Worm (Caenorhabditis elegans): ENCODE results near the gene aqp-8.

aqp-8 gene

ce11 chrX:4664649-4665048, 40.1 kb downstream of the aqp-8 start:
- TF ChIP-seq lin-32 (GFP tag; optimal IDR thresholded peaks at IDR 0.05) (no peak), cnd-1 (tag; optimal IDR thresholded peaks at IDR 0.05) (no peak)

- TF ChIP-seq ham-2 (GFP tag; optimal IDR thresholded peaks at IDR 0.05) (no peak), unc-39 (tag; optimal IDR thresholded peaks at IDR 0.05) (no peak), elt-3 (tag; optimal IDR thresholded peaks at IDR 0.05) (peak; percentile 14)
Measured at ce11 chrX:4662964-4663684, 41.7 kb downstream of the aqp-8 start.

- TF ChIP-seq ceh-39 (tag; optimal IDR thresholded peaks at IDR 0.05) = no peak
- no peak for TF ChIP-seq M03D4.4 (tag; optimal IDR thresholded peaks at IDR 0.05)
- TF ChIP-seq ceh-83 (GFP tag; optimal IDR thresholded peaks at IDR 0.05) = no peak
- no peak for TF ChIP-seq tbx-8 (GFP tag; optimal IDR thresholded peaks at IDR 0.05)
- no peak for TF ChIP-seq hlh-1 (tag; optimal IDR thresholded peaks at IDR 0.05)
- no peak for TF ChIP-seq bed-3 (GFP tag; optimal IDR thresholded peaks at IDR 0.05)
- peak; percentile 67 for TF ChIP-seq elt-3 (tag; optimal IDR thresholded peaks at IDR 0.05)
- no peak for TF ChIP-seq cnd-1 (tag; optimal IDR thresholded peaks at IDR 0.05)
- TF ChIP-seq snpc-4 (tag; optimal IDR thresholded peaks at IDR 0.05) = no peak
- TF ChIP-seq nhr-2 (tag; optimal IDR thresholded peaks at IDR 0.05) = no peak
- TF ChIP-seq nhr-76 (tag; optimal IDR thresholded peaks at IDR 0.05) = no peak
- TF ChIP-seq pha-4 (tag; optimal IDR thresholded peaks at IDR 0.05) = peak; percentile 62
- no peak for TF ChIP-seq flh-1 (GFP tag; optimal IDR thresholded peaks at IDR 0.05)
- no peak for TF ChIP-seq nhr-28 (tag; optimal IDR thresholded peaks at IDR 0.05)
- peak; percentile 21 for TF ChIP-seq mep-1 (tag; optimal IDR thresholded peaks at IDR 0.05)
- no peak for TF ChIP-seq elt-1 (tag; optimal IDR thresholded peaks at IDR 0.05; ENCODE audit: borderline replicate concordance, insufficient read depth)
- no peak for TF ChIP-seq ces-1 (GFP tag; optimal IDR thresholded peaks at IDR 0.05)
- no peak for TF ChIP-seq ceh-43 (GFP tag; optimal IDR thresholded peaks at IDR 0.05)
- TF ChIP-seq zip-8 (tag; optimal IDR thresholded peaks at IDR 0.05) = no peak
- no peak for TF ChIP-seq drap-1 (GFP tag; optimal IDR thresholded peaks at IDR 0.05)
- no peak for TF ChIP-seq ztf-11 (tag; optimal IDR thresholded peaks at IDR 0.05)
- TF ChIP-seq mab-5 (tag; optimal IDR thresholded peaks at IDR 0.05) = no peak
- TF ChIP-seq lin-13 (tag; optimal IDR thresholded peaks at IDR 0.05) = no peak
- no peak for TF ChIP-seq nhr-12 (tag; optimal IDR thresholded peaks at IDR 0.05)
- TF ChIP-seq sptf-1 (tag; optimal IDR thresholded peaks at IDR 0.05) = no peak
- TF ChIP-seq nhr-237 (tag; optimal IDR thresholded peaks at IDR 0.05) = peak; percentile 36
- TF ChIP-seq sem-2 (GFP tag; optimal IDR thresholded peaks at IDR 0.05) = no peak
- TF ChIP-seq mls-2 (tag; optimal IDR thresholded peaks at IDR 0.05) = no peak
- TF ChIP-seq blmp-1 (tag; optimal IDR thresholded peaks at IDR 0.05) = peak; percentile 64
- no peak for TF ChIP-seq lin-32 (GFP tag; optimal IDR thresholded peaks at IDR 0.05)
- no peak for TF ChIP-seq lsy-2 (tag; optimal IDR thresholded peaks at IDR 0.05)
- peak; percentile 51 for TF ChIP-seq unc-120 (tag; optimal IDR thresholded peaks at IDR 0.05; ENCODE audit: poor library complexity, severe bottlenecking)
- TF ChIP-seq unc-39 (tag; optimal IDR thresholded peaks at IDR 0.05) = no peak
- TF ChIP-seq unc-62 (GFP tag; optimal IDR thresholded peaks at IDR 0.05) = peak; percentile 12
- TF ChIP-seq ham-2 (GFP tag; optimal IDR thresholded peaks at IDR 0.05) = peak; percentile 46
Measured at ce11 chrX:4662293-4662825, 42.4 kb downstream of the aqp-8 start.

- TF ChIP-seq snpc-4 (tag; optimal IDR thresholded peaks at IDR 0.05) = no peak
- TF ChIP-seq drap-1 (GFP tag; optimal IDR thresholded peaks at IDR 0.05) = no peak
Measured at ce11 chrX:4660268-4660880, 44.4 kb downstream of the aqp-8 start, which contains the start of gene nhr-45. nhr-45 (minus strand) TSS chrX:4660318.
